Worm (Caenorhabditis elegans) whole organism, midembryonic: ENCODE measurements around the gene C34F6.10.

Experiments
- T22C8.4 ChIP-seq: fragments of 200-800 bp; sonication (Bioruptor generic); IDR thresholded peaks from 2 replicates; pipeline ENCODE4 v1.3.6; 2022; ENCODE audit warnings: missing genetic modification characterization, missing compliant biosample characterization
- cog-1 ChIP-seq: sonication (generic microtip); optimal IDR thresholded peaks from 2 replicates; lab custom pipeline; 2016; ENCODE audit warnings: missing genetic modification characterization, missing compliant biosample characterization
- flt-1 ChIP-seq: fragments of 200-800 bp; sonication (Bioruptor generic); IDR thresholded peaks from 2 replicates; pipeline ENCODE4 v1.3.6; 2022; ENCODE audit warnings: missing genetic modification characterization, missing compliant biosample characterization
- klf-2 ChIP-seq: fragments of 200-800 bp; sonication (Bioruptor generic); conservative IDR thresholded peaks from 2 replicates; pipeline ENCODE4 v1.3.6; 2022; ENCODE audit warnings: missing genetic modification reagents, missing genetic modification characterization, missing compliant biosample characterization
- med-1 ChIP-seq: sonication (generic microtip); optimal IDR thresholded peaks from 2 replicates; lab custom pipeline; 2017; ENCODE audit warnings: missing genetic modification characterization, mild to moderate bottlenecking, missing compliant biosample characterization, antibody characterized with exemption, missing genetic modification reagents; ENCODE audit not compliant: insufficient read depth
- ref-1 ChIP-seq: fragments of 200-800 bp; sonication (Bioruptor generic); conservative IDR thresholded peaks from 2 replicates; pipeline ENCODE4 v1.3.6; 2022; ENCODE audit warnings: missing genetic modification reagents, missing genetic modification characterization, missing compliant biosample characterization
- tab-1 ChIP-seq: fragments of 200-800 bp; sonication (Bioruptor generic); IDR thresholded peaks from 2 replicates; pipeline ENCODE4 v1.3.6; 2022; ENCODE audit warnings: missing genetic modification characterization, missing compliant biosample characterization
- ztf-23 ChIP-seq: fragments of 200-800 bp; sonication (Bioruptor generic); IDR thresholded peaks from 2 replicates; pipeline ENCODE4 v1.3.6; 2022; ENCODE audit warnings: missing genetic modification reagents, missing genetic modification characterization, missing compliant biosample characterization
- ztf-29 ChIP-seq: fragments of 200-800 bp; sonication (Bioruptor generic); IDR thresholded peaks from 2 replicates; pipeline ENCODE4 v1.3.6; 2022; ENCODE audit warnings: missing genetic modification reagents, missing genetic modification characterization, missing compliant biosample characterization

The C34F6.10 gene

DNA sequence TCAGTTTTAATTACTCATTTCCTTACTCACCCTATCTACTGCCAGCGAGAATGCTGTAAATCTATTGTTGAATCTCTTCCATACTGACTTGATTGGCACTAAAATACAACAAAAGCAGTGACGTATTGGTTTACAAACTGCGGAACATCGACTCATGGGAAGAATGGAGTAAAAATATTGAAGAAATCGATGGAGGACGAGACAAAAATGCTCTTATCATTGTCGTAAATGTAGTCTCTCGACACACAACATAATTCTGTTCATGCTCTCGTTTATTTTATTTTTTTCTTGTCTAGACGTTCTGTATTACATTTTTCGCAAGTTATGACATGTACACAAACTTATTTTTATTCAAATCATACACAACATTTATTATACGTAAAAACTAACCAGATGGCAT, 36.7 kb downstream of the C34F6.10 start, which contains the start of gene C34F6.11:
TSS of gene C34F6.11 (minus strand) at position 160 of the 400 bp plus-strand sequence.
- no peak for TF ChIP-seq cog-1 (tag; lab: Kevin White, UChicago)
- TF ChIP-seq ztf-29 (GFP tag; lab: Robert Waterston, UW), result no peak
- no peak for TF ChIP-seq ref-1
- no peak for TF ChIP-seq ztf-23 (GFP tag; lab: Robert Waterston, UW)
- no peak for TF ChIP-seq T22C8.4 (GFP tag; lab: Robert Waterston, UW)
- TF ChIP-seq klf-2 (GFP tag; lab: Robert Waterston, UW), result no peak
- no peak for TF ChIP-seq flt-1 (GFP tag; lab: Robert Waterston, UW)
- TF ChIP-seq tab-1 (GFP tag; lab: Robert Waterston, UW), result no peak
- no peak for TF ChIP-seq med-1 (GFP tag; lab: Kevin White, UChicago)

ce11 chrX:11201165-11201564, 39.3 kb downstream of the C34F6.10 start, which contains the start of gene col-179:
col-179 (plus strand) TSS chrX:11201465.
- TF ChIP-seq ztf-29 (GFP tag; lab: Robert Waterston, UW), result no peak
- no peak for TF ChIP-seq ref-1
- TF ChIP-seq tab-1 (GFP tag; lab: Robert Waterston, UW), result no peak
- no peak for TF ChIP-seq med-1 (GFP tag; lab: Kevin White, UChicago)

DNA sequence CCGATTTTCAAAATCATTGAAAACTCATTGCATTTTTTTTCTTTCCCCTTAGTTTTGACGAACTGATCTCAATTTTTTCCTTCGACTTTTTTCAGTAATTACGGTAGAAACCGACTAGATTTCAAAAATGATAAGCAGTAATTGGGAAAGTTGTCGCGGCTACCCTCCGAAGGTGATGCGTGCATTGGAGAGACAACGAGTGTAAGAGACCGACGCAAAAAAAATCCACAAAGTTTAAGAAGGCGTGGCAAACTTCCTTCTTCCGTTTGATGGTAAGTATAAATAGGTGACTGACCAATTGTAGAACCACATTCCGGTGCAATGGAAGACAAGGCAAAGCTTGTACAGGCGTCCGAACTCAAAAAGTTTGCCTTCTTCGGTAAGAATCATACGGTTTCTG, 41.3 kb downstream of the C34F6.10 start, which contains the start of gene col-178:
TSS of gene col-178 (plus strand) at position 301 of the 400 bp plus-strand sequence.
- TF ChIP-seq flt-1 (GFP tag; lab: Robert Waterston, UW), result no peak
- TF ChIP-seq T22C8.4 (GFP tag; lab: Robert Waterston, UW), result no peak
- no peak for TF ChIP-seq ztf-23 (GFP tag; lab: Robert Waterston, UW)
- no peak for TF ChIP-seq cog-1 (tag; lab: Kevin White, UChicago)
- TF ChIP-seq ref-1, result no peak
- TF ChIP-seq klf-2 (GFP tag; lab: Robert Waterston, UW), result no peak
- TF ChIP-seq tab-1 (GFP tag; lab: Robert Waterston, UW), result no peak
- no peak for TF ChIP-seq ztf-29 (GFP tag; lab: Robert Waterston, UW)
- no peak for TF ChIP-seq med-1 (GFP tag; lab: Kevin White, UChicago)

- TF ChIP-seq T22C8.4 (GFP tag; lab: Robert Waterston, UW) (no peak), klf-2 (GFP tag; lab: Robert Waterston, UW) (no peak), ref-1 (no peak)
Measured at ce11 chrX:11196741-11197140, 43.7 kb downstream of the C34F6.10 start, which contains the start of gene C34F6.1. C34F6.1 (minus strand) TSS chrX:11196841.

DNA sequence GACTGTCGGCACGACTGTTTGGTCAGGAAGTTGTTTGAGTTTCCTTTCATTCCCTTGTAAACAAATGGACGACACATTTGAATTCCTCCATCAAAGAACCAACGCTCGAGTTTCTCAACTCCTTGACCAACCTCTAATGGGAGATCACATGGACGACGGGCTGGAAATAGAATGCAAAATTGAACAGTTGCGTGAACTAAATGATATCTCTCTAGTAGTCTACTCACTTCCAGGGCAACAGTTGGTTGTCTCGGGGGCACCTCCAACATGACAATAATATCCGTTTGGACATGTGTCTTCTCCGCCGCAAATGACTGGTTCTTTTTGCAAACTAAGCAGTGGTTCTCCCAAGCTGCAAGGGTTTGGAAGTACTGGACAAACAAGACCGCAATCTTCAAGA, 46.8 kb downstream of the C34F6.10 start:
- no peak for TF ChIP-seq ztf-29 (GFP tag; lab: Robert Waterston, UW)
- TF ChIP-seq klf-2 (GFP tag; lab: Robert Waterston, UW), result no peak
- no peak for TF ChIP-seq ref-1

- no peak for TF ChIP-seq tab-1 (GFP tag; lab: Robert Waterston, UW)
- peak; percentile 31 for TF ChIP-seq cog-1 (tag; lab: Kevin White, UChicago)
- no peak for TF ChIP-seq ztf-29 (GFP tag; lab: Robert Waterston, UW)
Measured at ce11 chrX:11190443-11190842, 50.0 kb downstream of the C34F6.10 start.

- no peak for TF ChIP-seq ztf-23 (GFP tag; lab: Robert Waterston, UW)
- no peak for TF ChIP-seq ztf-29 (GFP tag; lab: Robert Waterston, UW)
- TF ChIP-seq tab-1 (GFP tag; lab: Robert Waterston, UW), result no peak
Measured at ce11 chrX:11189515-11189914, 50.9 kb downstream of the C34F6.10 start, which contains the start of gene F13D2.1. F13D2.1 (minus strand) TSS chrX:11189615.

DNA sequence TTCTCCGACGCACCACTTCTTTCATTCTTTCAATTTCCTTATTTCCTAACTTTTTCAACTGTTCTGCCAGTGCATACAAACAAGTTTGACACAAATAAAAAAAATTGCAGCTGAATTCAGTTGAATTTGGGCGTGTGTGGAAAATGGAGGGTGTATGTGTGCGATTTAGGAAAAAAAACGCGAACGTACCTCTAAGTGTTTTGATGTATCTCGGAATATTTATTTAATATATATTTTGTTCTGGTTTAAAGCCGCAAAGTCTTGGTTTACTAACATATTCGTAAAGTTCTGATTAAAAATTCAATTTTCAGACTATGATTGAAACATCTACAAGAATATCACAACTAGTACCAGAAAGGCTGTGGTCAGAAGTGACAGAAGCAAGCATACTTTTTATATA, 54.9 kb downstream of the C34F6.10 start, which contains the start of gene gnrr-7:
TSS of gene gnrr-7 (plus strand) at position 301 of the 400 bp plus-strand sequence.
- TF ChIP-seq ztf-23 (GFP tag; lab: Robert Waterston, UW) (no peak), med-1 (GFP tag; lab: Kevin White, UChicago) (no peak), ref-1 (no peak)
